Fruit fly (Drosophila melanogaster): ENCODE results near the gene MtnA.

dm6 chr3R:9779764-9780163 is 4.4 kb downstream of the MtnA start, which contains the start of gene CG12947:
- TF ChIP-seq sima (GFP tag; optimal IDR thresholded peaks at IDR 0.05) (no peak), HLH4C (GFP tag; IDR thresholded peaks at IDR 0.05; ENCODE audit: partially characterized antibody) (no peak), gro (GFP tag; optimal IDR thresholded peaks at IDR 0.05) (no peak), Sry-β (GFP tag; optimal IDR thresholded peaks at IDR 0.05) (no peak), Lpt (GFP tag; optimal IDR thresholded peaks at IDR 0.05) (no peak), CG6683 (GFP tag; optimal IDR thresholded peaks at IDR 0.05) (no peak), Ptx1 (GFP tag; IDR thresholded peaks at IDR 0.05) (no peak), ind (GFP tag; optimal IDR thresholded peaks at IDR 0.05) (no peak)
